Worm (Caenorhabditis elegans) whole organism, early embryonic: Measurements from ENCODE around the gene C46C11.4.

Experiments
- B0310.2 ChIP-seq: sonication (generic microtip); optimal IDR thresholded peaks from 2 replicates; lab custom pipeline; 2016; ENCODE audit warnings: mild to moderate bottlenecking, missing genetic modification characterization, missing compliant biosample characterization
- F13C5.2 ChIP-seq: sonication (generic microtip); optimal IDR thresholded peaks from 2 replicates; lab custom pipeline; 2017; ENCODE audit warnings: mild to moderate bottlenecking, missing genetic modification characterization, inconsistent platforms, missing compliant biosample characterization
- aly-1 ChIP-seq: sonication (generic microtip); optimal IDR thresholded peaks from 2 replicates; lab custom pipeline; 2016; ENCODE audit warnings: missing genetic modification characterization, missing compliant biosample characterization
- ama-1 ChIP-seq: fragments of 150-350 bp; optimal IDR thresholded peaks from 2 replicates; lab custom pipeline; 2014
- ceh-13 ChIP-seq: fragments of 200-800 bp; sonication (Bioruptor generic); optimal IDR thresholded peaks from 2 replicates; lab custom pipeline; 2018; ENCODE audit warnings: mild to moderate bottlenecking, missing genetic modification characterization, missing compliant biosample characterization
- ceh-36 ChIP-seq: sonication (generic microtip); optimal IDR thresholded peaks from 2 replicates; lab custom pipeline; 2016; ENCODE audit warnings: missing genetic modification characterization, inconsistent platforms, missing compliant biosample characterization
- ets-7 ChIP-seq: sonication (generic microtip); optimal IDR thresholded peaks from 2 replicates; lab custom pipeline; 2016; ENCODE audit warnings: missing genotype, missing genetic modification characterization, missing compliant biosample characterization
- flt-1 ChIP-seq: fragments of 200-800 bp; sonication (Bioruptor generic); IDR thresholded peaks from 2 replicates; pipeline ENCODE4 v1.3.6; 2022; ENCODE audit warnings: missing genetic modification characterization, missing compliant biosample characterization
- hmbx-1 ChIP-seq: sonication (generic microtip); optimal IDR thresholded peaks from 2 replicates; lab custom pipeline; 2016; ENCODE audit warnings: mild to moderate bottlenecking, missing genetic modification characterization, missing compliant biosample characterization
- hmg-4 ChIP-seq: fragments of 200-800 bp; sonication (Bioruptor generic); optimal IDR thresholded peaks from 2 replicates; lab custom pipeline; 2018; ENCODE audit warnings: mild to moderate bottlenecking, missing genetic modification characterization, missing compliant biosample characterization
- hnd-1 ChIP-seq: sonication (generic microtip); optimal IDR thresholded peaks from 2 replicates; lab custom pipeline; 2016; ENCODE audit warnings: missing genetic modification characterization, missing compliant biosample characterization
- pes-1 ChIP-seq: fragments of 200-800 bp; sonication (Bioruptor generic); IDR thresholded peaks from 2 replicates; pipeline ENCODE4 v1.3.6; 2022; ENCODE audit warnings: missing genetic modification reagents, missing genetic modification characterization, missing compliant biosample characterization
- scrt-1 ChIP-seq: fragments of 200-800 bp; sonication (Bioruptor generic); IDR thresholded peaks from 2 replicates; pipeline ENCODE4 v1.3.6; 2022; ENCODE audit warnings: missing genetic modification characterization, missing compliant biosample characterization
- sea-1 ChIP-seq: fragments of 200-800 bp; sonication (Bioruptor generic); conservative IDR thresholded peaks from 2 replicates; pipeline ENCODE4 v1.3.6; 2022; ENCODE audit warnings: missing genetic modification characterization, missing compliant biosample characterization
- tbx-11 ChIP-seq: fragments of 200-800 bp; sonication (Bioruptor generic); IDR thresholded peaks from 2 replicates; pipeline ENCODE4 v1.3.6; 2022; ENCODE audit warnings: missing genetic modification characterization, missing compliant biosample characterization
- tbx-37 ChIP-seq: fragments of 200-800 bp; sonication (Bioruptor generic); conservative IDR thresholded peaks from 2 replicates; pipeline ENCODE4 v1.3.6; 2022; ENCODE audit warnings: missing genetic modification reagents, missing genetic modification characterization, missing compliant biosample characterization
- tra-4 ChIP-seq: sonication (generic microtip); optimal IDR thresholded peaks from 2 replicates; lab custom pipeline; 2017; ENCODE audit warnings: missing genetic modification characterization, missing compliant biosample characterization

C46C11.4 gene

ce11 chrX:4647104-4647503 is at the start of gene C46C11.4:
Gene C46C11.4 (minus strand): TSS chrX:4647204.
- TF ChIP-seq ceh-36 (tag; lab: Kevin White, UChicago) (no peak), sea-1 (GFP tag; lab: Robert Waterston, UW) (no peak), tbx-11 (GFP tag; lab: Robert Waterston, UW) (no peak), pes-1 (no peak), ceh-13 (no peak), ama-1 (lab: Kevin White, UChicago) (no peak), hmbx-1 (tag; lab: Kevin White, UChicago) (no peak), B0310.2 (tag; lab: Kevin White, UChicago) (no peak), tbx-37 (GFP tag; lab: Robert Waterston, UW) (no peak), F13C5.2 (tag; lab: Kevin White, UChicago) (no peak), scrt-1 (GFP tag; lab: Robert Waterston, UW) (no peak), ets-7 (tag; lab: Kevin White, UChicago) (no peak), hnd-1 (tag; lab: Kevin White, UChicago) (no peak), tra-4 (no peak), hmg-4 (GFP tag; lab: Kevin White, UChicago) (no peak), flt-1 (GFP tag; lab: Robert Waterston, UW) (no peak), aly-1 (no peak)

DNA sequence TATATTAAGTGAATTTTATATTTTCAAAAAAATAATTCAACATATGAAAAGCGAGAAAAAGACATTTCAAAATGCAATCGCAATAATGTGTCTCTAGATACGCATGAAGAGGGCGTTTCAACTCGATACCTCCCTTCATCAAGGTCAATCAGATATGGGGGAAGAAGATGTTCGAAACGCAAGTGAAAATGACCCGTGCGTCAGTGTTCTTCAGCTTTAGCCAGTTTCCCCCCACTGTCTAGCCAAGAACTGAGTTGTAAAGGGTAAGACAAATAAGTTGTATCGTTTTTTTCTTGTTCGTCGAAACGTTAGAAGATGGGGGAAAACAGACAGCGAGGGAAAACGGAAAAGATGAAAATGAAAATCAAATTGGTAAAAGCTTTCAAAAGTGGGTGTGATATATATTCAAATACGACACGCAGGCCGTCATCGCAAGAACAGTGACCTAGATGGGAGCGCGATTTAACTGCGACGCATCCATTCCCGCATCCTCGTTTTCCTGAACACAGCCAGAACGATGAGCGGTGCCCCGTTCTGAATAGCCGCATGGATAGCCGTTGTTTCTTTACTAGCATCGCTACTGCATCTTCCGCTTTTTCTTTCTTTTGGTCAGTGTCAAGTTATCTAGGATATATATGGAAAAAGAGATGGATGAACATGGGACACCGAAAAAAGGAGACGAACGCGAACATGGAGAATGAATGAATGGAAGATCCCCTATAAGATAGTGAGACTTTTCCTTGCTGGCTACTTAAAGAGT is 47.8 kb upstream of the C46C11.4 start:
- TF ChIP-seq hnd-1 (tag; lab: Kevin White, UChicago) (no peak), B0310.2 (tag; lab: Kevin White, UChicago) (no peak)

ce11 chrX:4691148-4691773 is 44.3 kb upstream of the C46C11.4 start, which contains the start of gene K02G10.5:
Gene K02G10.5 (minus strand): TSS chrX:4691198.
- TF ChIP-seq hmg-4 (GFP tag; lab: Kevin White, UChicago) = no peak
- no peak for TF ChIP-seq sea-1 (GFP tag; lab: Robert Waterston, UW)
- TF ChIP-seq tbx-11 (GFP tag; lab: Robert Waterston, UW) = no peak
- no peak for TF ChIP-seq flt-1 (GFP tag; lab: Robert Waterston, UW)
- no peak for TF ChIP-seq ets-7 (tag; lab: Kevin White, UChicago)
- no peak for TF ChIP-seq tbx-37 (GFP tag; lab: Robert Waterston, UW)

DNA sequence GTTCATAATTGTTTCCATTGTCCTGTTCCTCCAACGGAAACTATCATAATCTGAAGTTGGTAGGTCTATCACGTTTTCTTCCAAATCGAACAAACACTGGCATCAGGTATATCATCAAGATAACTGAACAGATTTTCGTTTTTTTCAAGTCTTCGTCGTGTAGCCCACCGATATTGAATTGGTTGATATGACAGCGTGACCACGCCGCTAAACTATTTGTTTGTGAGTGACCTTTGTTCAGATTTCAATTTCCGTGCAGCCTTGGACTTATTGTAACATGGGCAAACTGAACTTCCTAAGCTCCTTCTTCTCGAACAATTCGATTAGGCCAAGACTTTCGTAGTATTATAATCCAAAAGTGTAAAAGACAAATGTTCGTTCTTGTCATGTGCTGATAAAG is 38.6 kb upstream of the C46C11.4 start:
- TF ChIP-seq hmbx-1 (tag; lab: Kevin White, UChicago) (no peak), B0310.2 (tag; lab: Kevin White, UChicago) (no peak), pes-1 (no peak), tbx-11 (GFP tag; lab: Robert Waterston, UW) (no peak), ets-7 (tag; lab: Kevin White, UChicago) (no peak), flt-1 (GFP tag; lab: Robert Waterston, UW) (no peak), ama-1 (lab: Kevin White, UChicago) (no peak), F13C5.2 (tag; lab: Kevin White, UChicago) (no peak), ceh-13 (no peak)

- TF ChIP-seq hmbx-1 (tag; lab: Kevin White, UChicago) = no peak
- TF ChIP-seq ceh-13 = no peak
- TF ChIP-seq tbx-37 (GFP tag; lab: Robert Waterston, UW) = no peak
- TF ChIP-seq aly-1 = no peak
- TF ChIP-seq ets-7 (tag; lab: Kevin White, UChicago) = no peak
- no peak for TF ChIP-seq B0310.2 (tag; lab: Kevin White, UChicago)
- no peak for TF ChIP-seq hnd-1 (tag; lab: Kevin White, UChicago)
- TF ChIP-seq pes-1 = no peak
- no peak for TF ChIP-seq scrt-1 (GFP tag; lab: Robert Waterston, UW)
- no peak for TF ChIP-seq ceh-36 (tag; lab: Kevin White, UChicago)
- no peak for TF ChIP-seq sea-1 (GFP tag; lab: Robert Waterston, UW)
- TF ChIP-seq tbx-11 (GFP tag; lab: Robert Waterston, UW) = no peak
- TF ChIP-seq flt-1 (GFP tag; lab: Robert Waterston, UW) = no peak
- no peak for TF ChIP-seq F13C5.2 (tag; lab: Kevin White, UChicago)
Measured at ce11 chrX:4682616-4683015, 35.6 kb upstream of the C46C11.4 start, which contains the start of gene K02G10.15. Gene K02G10.15 (minus strand): TSS chrX:4682716.

- TF ChIP-seq hnd-1 (tag; lab: Kevin White, UChicago) (no peak), tra-4 (no peak)
Measured at ce11 chrX:4678029-4678428, 31.0 kb upstream of the C46C11.4 start, which contains the start of gene flp-11. Gene flp-11 (minus strand): TSS chrX:4678129.

DNA sequence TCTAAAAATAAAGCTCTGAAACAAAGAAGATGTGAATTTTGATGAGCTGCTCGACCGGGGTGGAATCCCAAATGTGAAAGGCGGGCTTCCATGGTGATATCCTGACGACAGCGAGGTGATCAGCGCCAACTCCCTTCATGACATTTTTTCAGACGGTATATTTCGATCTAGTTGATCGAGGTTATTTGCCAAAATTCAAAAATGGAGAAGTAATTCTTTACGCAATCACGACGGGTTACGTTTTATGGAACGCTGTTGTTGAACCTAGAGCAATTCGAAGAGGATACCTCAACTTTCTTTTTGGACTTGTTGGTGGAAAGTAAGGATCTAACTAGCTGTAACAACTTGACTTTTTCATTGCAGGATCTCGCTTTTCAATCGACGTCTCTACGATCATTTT is 29.7 kb upstream of the C46C11.4 start:
- no peak for TF ChIP-seq tra-4
- TF ChIP-seq ama-1 (lab: Kevin White, UChicago) = no peak

- TF ChIP-seq flt-1 (GFP tag; lab: Robert Waterston, UW) (no peak), ceh-13 (no peak), ets-7 (tag; lab: Kevin White, UChicago) (no peak), scrt-1 (GFP tag; lab: Robert Waterston, UW) (no peak), hmg-4 (GFP tag; lab: Kevin White, UChicago) (no peak), ceh-36 (tag; lab: Kevin White, UChicago) (no peak), sea-1 (GFP tag; lab: Robert Waterston, UW) (no peak), hmbx-1 (tag; lab: Kevin White, UChicago) (no peak), tbx-11 (GFP tag; lab: Robert Waterston, UW) (no peak), tbx-37 (GFP tag; lab: Robert Waterston, UW) (no peak), F13C5.2 (tag; lab: Kevin White, UChicago) (no peak), B0310.2 (tag; lab: Kevin White, UChicago) (no peak), hnd-1 (tag; lab: Kevin White, UChicago) (no peak), aly-1 (no peak), tra-4 (no peak), ama-1 (lab: Kevin White, UChicago) (no peak), pes-1 (no peak)
Measured at ce11 chrX:4673165-4673756, 26.3 kb upstream of the C46C11.4 start, which contains the start of gene tmem-135. Gene tmem-135 (plus strand): TSS chrX:4673706.
